Worm (Caenorhabditis elegans): ENCODE results near the gene lips-9.

DNA sequence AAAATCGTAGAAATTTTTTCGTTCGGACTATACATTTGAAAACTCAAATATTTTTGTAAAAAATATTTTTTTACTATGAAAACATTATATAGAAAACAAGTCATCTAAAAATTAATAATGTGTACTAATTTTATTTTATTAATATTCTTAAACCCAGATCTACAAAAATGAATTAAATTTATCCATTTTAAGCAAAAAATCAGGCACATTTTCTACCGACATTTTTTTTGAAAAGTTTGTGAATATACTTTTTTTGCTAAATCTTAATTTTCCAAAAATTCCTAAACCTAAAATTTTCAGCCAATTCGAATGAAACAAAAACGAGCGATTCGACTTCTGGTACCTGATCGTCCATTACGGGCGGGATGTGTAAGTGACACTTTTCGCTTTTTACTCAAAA is 4.6 kb upstream of the lips-9 start, which contains the start of gene arrd-10:
- no peak for TF ChIP-seq ama-1 (optimal IDR thresholded peaks at IDR 0.05)
- TF ChIP-seq dmd-8 (GFP tag; IDR thresholded peaks at IDR 0.05): no peak
- TF ChIP-seq ces-1 (GFP tag; optimal IDR thresholded peaks at IDR 0.05): no peak
- no peak for TF ChIP-seq nhr-237 (tag; optimal IDR thresholded peaks at IDR 0.05)
- no peak for TF ChIP-seq nhr-77 (tag; optimal IDR thresholded peaks at IDR 0.05)
- no peak for TF ChIP-seq nhr-42 (GFP tag; IDR thresholded peaks at IDR 0.05)
- no peak for TF ChIP-seq sdz-12 (GFP tag; optimal IDR thresholded peaks at IDR 0.05)
- TF ChIP-seq aha-1 (tag): no peak
- TF ChIP-seq vab-7 (GFP tag; IDR thresholded peaks at IDR 0.05): no peak
- no peak for TF ChIP-seq nhr-28 (tag; optimal IDR thresholded peaks at IDR 0.05)
- TF ChIP-seq lin-39 (tag; optimal IDR thresholded peaks at IDR 0.05): no peak
- no peak for TF ChIP-seq unc-62 (GFP tag; optimal IDR thresholded peaks at IDR 0.05 in 1 of 2)
- TF ChIP-seq unc-62 (tag; optimal IDR thresholded peaks at IDR 0.05): no peak
- no peak for TF ChIP-seq ctbp-1 (GFP tag; IDR thresholded peaks at IDR 0.05)
